Fruit fly (Drosophila melanogaster) Kc167 (cell line): ENCODE data around the gene klu.

ENCODE experiments used
- Myc ChIP-seq: fragments of >200 bp; optimal IDR thresholded peaks from 2 replicates; lab custom pipeline; 2017; ENCODE audit warnings: missing external identifiers
- Sin3A ChIP-seq: fragments of >200 bp; optimal IDR thresholded peaks from 2 replicates; lab custom pipeline; 2018; ENCODE audit warnings: missing external identifiers
- h ChIP-seq: fragments of >200 bp; optimal IDR thresholded peaks from 3 replicates; lab custom pipeline; 2018; ENCODE audit warnings: missing external identifiers
- insv ChIP-seq: fragments of >200 bp; optimal IDR thresholded peaks from 3 replicates; lab custom pipeline; 2018; ENCODE audit warnings: missing external identifiers
- psq ChIP-seq: fragments of >200 bp; optimal IDR thresholded peaks from 2 replicates; lab custom pipeline; 2017; ENCODE audit warnings: missing external identifiers
- ttk ChIP-seq: sonication (Bioruptor generic); optimal IDR thresholded peaks from 2 replicates; lab custom pipeline; 2017; ENCODE audit warnings: missing external identifiers

DNA sequence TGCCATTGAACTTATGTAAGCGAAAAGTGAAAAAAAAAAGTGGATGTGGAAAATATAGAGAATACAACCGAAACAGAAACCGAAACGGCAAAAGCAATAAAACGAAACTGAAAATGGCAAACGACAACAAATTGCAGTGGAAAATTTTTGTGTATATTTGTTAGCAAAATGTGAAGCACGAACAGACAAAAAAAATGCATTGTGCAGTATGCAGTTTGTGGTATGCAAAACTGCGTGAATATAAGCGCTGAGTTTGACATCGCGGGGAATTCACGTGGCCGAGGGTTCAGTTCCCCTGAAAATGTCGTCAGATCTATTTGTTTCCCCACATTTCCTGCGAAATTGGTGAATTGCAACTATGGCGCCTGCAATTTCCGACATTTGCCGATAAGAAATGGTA is 34.7 kb upstream of the klu start:
- TF ChIP-seq Myc (lab: Kevin White, UChicago): no peak
- no peak for TF ChIP-seq h (lab: Kevin White, UChicago)
- TF ChIP-seq psq (lab: Kevin White, UChicago): no peak
- TF ChIP-seq Sin3A (lab: Kevin White, UChicago): no peak
- TF ChIP-seq insv (lab: Kevin White, UChicago): no peak
- no peak for TF ChIP-seq ttk (lab: Kevin White, UChicago)
